Worm (Caenorhabditis elegans) whole organism, young adult: ENCODE measurements around the gene R02F11.2.

Experiments
- F52B5.7 ChIP-seq: sonication (generic microtip); optimal IDR thresholded peaks from 2 replicates; lab custom pipeline; 2016; ENCODE audit warnings: mild to moderate bottlenecking, missing genetic modification characterization, missing compliant biosample characterization
- Y79H2A.3 ChIP-seq: fragments of 200-800 bp; sonication (Bioruptor generic); conservative IDR thresholded peaks from 2 replicates; pipeline ENCODE4 v1.3.6; 2022; ENCODE audit warnings: missing genetic modification reagents, missing genetic modification characterization, missing compliant biosample characterization
- bed-1 ChIP-seq: fragments of 200-800 bp; sonication (Bioruptor generic); IDR thresholded peaks from 2 replicates; pipeline ENCODE4 v1.3.6; 2022; ENCODE audit warnings: missing genetic modification reagents, missing genetic modification characterization, missing compliant biosample characterization
- cebp-2 ChIP-seq: fragments of 200-800 bp; sonication (Bioruptor generic); IDR thresholded peaks from 2 replicates; pipeline ENCODE4 v1.3.6; 2022; ENCODE audit warnings: missing genetic modification characterization, missing compliant biosample characterization
- mxl-1 ChIP-seq: sonication (generic microtip); optimal IDR thresholded peaks from 2 replicates; lab custom pipeline; 2016; ENCODE audit warnings: missing genetic modification characterization, missing compliant biosample characterization

DNA sequence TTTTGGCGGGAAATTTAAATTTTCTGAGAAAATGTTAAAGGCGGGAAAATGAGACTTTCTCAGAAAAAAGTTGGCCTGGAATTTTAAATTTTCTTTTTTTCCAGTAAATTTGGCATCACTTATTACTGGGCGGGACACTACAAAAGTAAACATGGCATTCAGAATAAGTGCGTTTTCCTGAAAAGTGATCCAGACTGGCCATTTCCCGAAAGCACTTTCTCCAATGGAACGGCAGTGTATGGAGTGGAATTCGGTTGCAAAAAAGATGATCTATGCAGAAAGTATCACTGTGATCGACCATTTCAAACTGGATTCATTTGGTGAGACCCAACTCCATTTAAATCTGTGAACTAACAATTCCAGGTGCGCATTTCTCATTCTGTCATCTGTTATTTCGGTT, 6.6 kb upstream of the R02F11.2 start:
- TF ChIP-seq bed-1 (GFP tag; lab: Robert Waterston, UW) (no peak), F52B5.7 (no peak), mxl-1 (no peak), Y79H2A.3 (no peak), cebp-2 (no peak)
